Fruit fly (Drosophila melanogaster): ENCODE results near the gene wkd.

dm6 chr3R:11562326-11563109 is 18.9 kb upstream of the wkd start:
- TF ChIP-seq EcR (GFP tag; optimal IDR thresholded peaks at IDR 0.05) (no peak), psq (optimal IDR thresholded peaks at IDR 0.05) (no peak), usp (GFP tag; optimal IDR thresholded peaks at IDR 0.05) (no peak)
